Worm (Caenorhabditis elegans) whole organism, L3 larva: Measurements from ENCODE around the gene H20J04.4.

Experiments used
- R02D3.7 ChIP-seq: fragments of 150-350 bp; optimal IDR thresholded peaks from 2 replicates; lab custom pipeline; 2014; ENCODE audit warnings: missing biosample characterization, missing genetic modification characterization
- ZK546.5 ChIP-seq: sonication (generic microtip); optimal IDR thresholded peaks from 2 replicates; lab custom pipeline; 2017; ENCODE audit warnings: missing biosample characterization, missing genetic modification characterization
- aly-2 ChIP-seq: fragments of 150-350 bp; optimal IDR thresholded peaks from 2 replicates; lab custom pipeline; 2014; ENCODE audit warnings: missing biosample characterization, missing genetic modification characterization
- ama-1 ChIP-seq: fragments of 150-350 bp; optimal IDR thresholded peaks from 2 replicates; lab custom pipeline; 2018
- ceh-28 ChIP-seq: fragments of 150-350 bp; optimal IDR thresholded peaks from 2 replicates; lab custom pipeline; 2014; ENCODE audit warnings: missing biosample characterization, missing genetic modification reagents, missing genetic modification characterization
- ceh-82 ChIP-seq: fragments of 150-350 bp; optimal IDR thresholded peaks from 2 replicates; lab custom pipeline; 2014; ENCODE audit warnings: missing biosample characterization, missing genetic modification characterization
- ceh-9 ChIP-seq: sonication (generic microtip); optimal IDR thresholded peaks from 2 replicates; lab custom pipeline; 2018; ENCODE audit warnings: missing biosample characterization, missing genetic modification characterization
- daf-12 ChIP-seq: fragments of 150-350 bp; optimal IDR thresholded peaks from 2 replicates; lab custom pipeline; 2014; ENCODE audit warnings: missing biosample characterization, missing genetic modification reagents, missing genetic modification characterization
- egl-5 ChIP-seq: fragments of 150-350 bp; optimal IDR thresholded peaks from 2 replicates; lab custom pipeline; 2017; ENCODE audit warnings: missing biosample characterization, missing genetic modification reagents, missing genetic modification characterization, inconsistent platforms
- elt-1 ChIP-seq: fragments of 150-350 bp; optimal IDR thresholded peaks from 2 replicates; lab custom pipeline; 2014; ENCODE audit warnings: missing biosample characterization, missing genetic modification characterization
- elt-2 ChIP-seq: sonication (generic microtip); optimal IDR thresholded peaks from 2 replicates; lab custom pipeline; 2016; ENCODE audit warnings: missing genetic modification reagents, mild to moderate bottlenecking, missing genetic modification characterization, missing compliant biosample characterization
- elt-3 ChIP-seq, 3 experiments: fragments of 150-350 bp in 1 of 3; sonication (generic microtip) in 2 of 3; optimal IDR thresholded peaks; 2 replicates in 2 of 3; 4 replicates in 1 of 3; lab custom pipeline; 2014 to 2017; ENCODE audit warnings: missing biosample characterization in 3 of 3, missing genetic modification characterization in 3 of 3
- fkh-10 ChIP-seq: sonication (generic microtip); optimal IDR thresholded peaks from 2 replicates; lab custom pipeline; 2017; ENCODE audit warnings: missing biosample characterization, missing genetic modification reagents, missing genetic modification characterization
- jun-1 ChIP-seq: fragments of 150-350 bp; optimal IDR thresholded peaks from 2 replicates; lab custom pipeline; 2014; ENCODE audit warnings: missing biosample characterization, missing genetic modification reagents, missing genetic modification characterization
- lin-15B ChIP-seq: fragments of 150-350 bp; optimal IDR thresholded peaks from 2 replicates; lab custom pipeline; 2014; ENCODE audit warnings: missing biosample characterization, missing genetic modification characterization
- lin-39 ChIP-seq: fragments of 150-350 bp; optimal IDR thresholded peaks from 2 replicates; lab custom pipeline; 2018; ENCODE audit warnings: missing biosample characterization, missing genetic modification reagents, missing genetic modification characterization
- mdl-1 ChIP-seq: fragments of 150-350 bp; optimal IDR thresholded peaks from 2 replicates; lab custom pipeline; 2014; ENCODE audit warnings: missing biosample characterization, missing genetic modification characterization
- nfya-1 ChIP-seq: sonication (generic microtip); optimal IDR thresholded peaks from 2 replicates; lab custom pipeline; 2017; ENCODE audit warnings: missing genetic modification characterization, mild to moderate bottlenecking, missing compliant biosample characterization, antibody characterized with exemption, moderate library complexity; ENCODE audit not compliant: insufficient read depth
- nhr-11 ChIP-seq: fragments of 150-350 bp; optimal IDR thresholded peaks from 2 replicates; lab custom pipeline; 2014; ENCODE audit warnings: missing biosample characterization, missing genetic modification characterization
- nhr-12 ChIP-seq: fragments of 150-350 bp; optimal IDR thresholded peaks from 2 replicates; lab custom pipeline; 2014; ENCODE audit warnings: missing biosample characterization, missing genetic modification characterization
- nhr-25 ChIP-seq: sonication (generic microtip); optimal IDR thresholded peaks from 2 replicates; lab custom pipeline; 2017; ENCODE audit warnings: missing biosample characterization, missing genetic modification characterization
- nhr-28 ChIP-seq: fragments of 150-350 bp; optimal IDR thresholded peaks from 2 replicates; lab custom pipeline; 2014; ENCODE audit warnings: missing biosample characterization, missing genetic modification characterization
- nhr-67 ChIP-seq: fragments of 150-350 bp; optimal IDR thresholded peaks from 2 replicates; lab custom pipeline; 2014; ENCODE audit warnings: missing biosample characterization, missing genetic modification characterization
- nhr-76 ChIP-seq: fragments of 150-350 bp; sonication (generic microtip); optimal IDR thresholded peaks from 5 replicates; lab custom pipeline; 2014; ENCODE audit warnings: missing biosample characterization, missing genetic modification characterization
- pha-4 ChIP-seq: fragments of 150-350 bp; optimal IDR thresholded peaks from 2 replicates; lab custom pipeline; 2014; ENCODE audit warnings: missing biosample characterization, missing genetic modification reagents, missing genetic modification characterization
- pqm-1 ChIP-seq: fragments of 150-350 bp; optimal IDR thresholded peaks from 2 replicates; lab custom pipeline; 2017; ENCODE audit warnings: missing biosample characterization, missing genetic modification characterization, inconsistent platforms
- sea-2 ChIP-seq: fragments of 150-350 bp; sonication (generic microtip); optimal IDR thresholded peaks from 4 replicates; lab custom pipeline; 2014; ENCODE audit warnings: missing biosample characterization, missing genetic modification reagents, missing genetic modification characterization
- snpc-4 ChIP-seq: fragments of 150-350 bp; optimal IDR thresholded peaks from 2 replicates; lab custom pipeline; 2014; ENCODE audit warnings: missing biosample characterization, missing genetic modification characterization
- tbx-2 ChIP-seq: sonication (generic microtip); optimal IDR thresholded peaks from 2 replicates; lab custom pipeline; 2016; ENCODE audit warnings: mild to moderate bottlenecking, missing genetic modification characterization, missing compliant biosample characterization
- unc-39 ChIP-seq: sonication (generic microtip); optimal IDR thresholded peaks from 4 replicates; lab custom pipeline; 2017; ENCODE audit warnings: missing biosample characterization, missing genetic modification characterization
- zag-1 ChIP-seq: fragments of 150-350 bp; optimal IDR thresholded peaks from 2 replicates; lab custom pipeline; 2014; ENCODE audit warnings: missing biosample characterization, missing genetic modification characterization
- ztf-11 ChIP-seq: fragments of 150-350 bp; optimal IDR thresholded peaks from 2 replicates; lab custom pipeline; 2014; ENCODE audit warnings: missing biosample characterization, missing genetic modification characterization
- ztf-4 ChIP-seq: fragments of 150-350 bp; optimal IDR thresholded peaks from 2 replicates; lab custom pipeline; 2014; ENCODE audit warnings: missing biosample characterization, missing genetic modification characterization

The H20J04.4 gene

DNA sequence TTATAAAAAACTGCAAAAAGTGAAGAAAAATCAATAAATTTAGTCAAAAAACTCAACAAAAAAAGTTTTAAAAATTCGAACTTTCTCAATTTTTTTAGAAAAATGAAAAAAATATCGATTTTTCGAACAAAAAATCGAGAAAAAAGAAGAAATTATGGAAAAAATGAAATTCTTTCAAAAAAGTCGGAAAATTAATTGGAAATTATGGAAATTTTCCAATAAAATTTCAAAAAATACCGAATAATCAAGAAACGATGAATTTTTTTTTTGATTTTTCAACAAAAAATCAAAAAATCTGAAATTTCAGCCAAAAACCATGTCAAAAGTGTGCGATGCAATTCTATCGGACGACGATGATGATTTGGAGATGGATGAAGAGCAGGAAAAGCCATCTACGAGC, at the start of gene H20J04.4:
H20J04.4 (plus strand) TSS at position 301 of the 400 bp plus-strand sequence.
- TF ChIP-seq nhr-12 (tag; lab: Kevin White, UChicago) (no peak), egl-5 (no peak), ztf-11 (tag; lab: Kevin White, UChicago) (no peak), ceh-28 (tag; lab: Kevin White, UChicago) (peak; percentile 10), lin-39 (tag; lab: Kevin White, UChicago) (no peak), nfya-1 (tag; lab: Kevin White, UChicago) (no peak), R02D3.7 (tag; lab: Kevin White, UChicago) (no peak)

DNA sequence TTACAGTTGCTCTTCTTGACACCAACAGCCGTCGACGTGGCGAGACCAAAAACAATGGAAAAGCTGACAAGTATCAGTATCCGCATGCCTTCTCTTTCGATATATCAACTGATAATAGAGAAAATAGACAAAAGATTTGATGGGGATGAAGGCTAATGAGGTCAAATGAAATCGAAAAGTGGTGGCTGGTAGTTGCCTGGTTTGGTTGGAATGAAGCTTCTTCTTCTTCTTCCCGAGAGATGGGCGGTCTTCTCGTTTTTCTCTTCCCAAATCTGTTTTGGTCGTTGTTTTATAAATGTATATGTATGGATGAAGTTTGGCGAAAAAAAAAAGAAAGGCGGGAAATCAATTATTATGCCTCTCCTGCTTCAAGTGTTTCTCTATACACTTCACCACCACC, 47.1 kb upstream of the H20J04.4 start, which contains the start of gene C01F1.5:
C01F1.5 (minus strand) TSS at position 103 of the 400 bp plus-strand sequence.
- TF ChIP-seq zag-1 (no peak), lin-15B (tag; lab: Kevin White, UChicago) (no peak), nhr-76 (tag; lab: Kevin White, UChicago) (no peak), nhr-12 (tag; lab: Kevin White, UChicago) (no peak), nhr-28 (tag; lab: Kevin White, UChicago) (no peak), fkh-10 (no peak), nhr-11 (tag; lab: Kevin White, UChicago) (no peak), ceh-28 (tag; lab: Kevin White, UChicago) (no peak), ZK546.5 (no peak), aly-2 (tag; lab: Kevin White, UChicago) (no peak), ama-1 (no peak)

DNA sequence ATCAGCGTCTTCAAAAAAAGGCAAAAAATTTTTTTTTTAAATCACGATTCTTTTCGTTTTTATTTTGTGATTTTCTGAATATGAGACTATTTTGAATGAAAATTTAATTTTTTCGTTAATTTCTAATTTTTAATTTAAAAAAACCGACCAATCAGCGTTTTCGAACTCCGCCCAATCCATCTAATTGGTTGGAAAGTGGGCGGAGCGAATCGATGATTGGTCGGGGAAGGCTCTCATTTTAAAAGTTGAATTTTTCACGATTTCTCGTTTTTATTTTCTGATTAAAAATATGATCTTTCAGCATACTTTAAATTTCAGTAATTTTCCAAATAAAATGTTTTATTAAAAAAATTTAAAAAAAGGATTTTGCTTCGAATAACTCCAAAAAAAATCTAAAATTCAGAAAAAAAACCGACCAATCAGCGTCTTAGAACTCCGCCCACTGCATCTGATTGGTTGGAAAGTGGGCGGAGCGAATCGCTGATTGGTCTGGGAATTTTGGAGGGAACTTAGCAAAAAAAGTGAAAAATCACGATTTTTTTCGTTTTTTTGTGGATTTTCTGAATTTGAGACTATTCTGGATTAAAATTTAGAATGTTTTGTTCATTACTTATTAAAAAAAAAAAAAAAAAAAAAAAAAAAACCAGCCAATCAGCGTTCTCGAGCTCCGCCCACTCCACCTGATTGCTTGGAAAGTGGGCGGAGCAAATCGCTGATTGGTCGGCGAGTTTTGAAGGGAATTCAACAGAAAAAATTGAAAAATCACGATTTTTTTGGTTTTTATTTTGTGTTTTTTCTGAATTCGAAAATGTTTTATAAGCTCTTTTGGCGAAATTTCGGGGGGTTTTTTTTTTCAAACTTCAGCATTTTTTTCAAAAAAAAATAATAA, 44.3 kb upstream of the H20J04.4 start:
- no peak for TF ChIP-seq aly-2 (tag; lab: Kevin White, UChicago)
- no peak for TF ChIP-seq unc-39 (tag; lab: Kevin White, UChicago)
- peak; percentile 88 for TF ChIP-seq nfya-1 (tag; lab: Kevin White, UChicago)
- TF ChIP-seq zag-1 = no peak
- TF ChIP-seq pqm-1 (tag; lab: Kevin White, UChicago) = no peak
- no peak for TF ChIP-seq jun-1
- TF ChIP-seq, all 47 proteins: peak for 1

DNA sequence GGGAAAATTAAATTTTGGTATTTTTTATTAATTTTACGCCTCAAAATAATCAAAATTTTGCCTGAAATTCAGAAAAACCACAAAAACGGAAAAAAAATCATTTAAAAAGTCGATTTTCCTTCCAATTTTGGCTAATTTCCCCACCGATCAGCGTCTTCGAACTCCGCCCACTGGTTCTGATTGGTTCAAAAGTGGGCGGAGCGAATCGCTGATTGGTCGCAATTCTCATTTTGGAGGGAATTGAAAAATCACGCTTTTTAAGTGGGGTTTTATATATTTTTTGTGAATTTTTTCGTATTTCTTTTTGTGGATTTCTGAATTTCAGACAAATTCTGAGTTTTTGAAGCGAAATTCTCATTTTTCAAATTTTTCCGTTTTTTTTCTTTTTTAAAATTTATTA, 41.9 kb upstream of the H20J04.4 start:
- no peak for TF ChIP-seq snpc-4 (tag; lab: Kevin White, UChicago)
- peak; percentile 89 for TF ChIP-seq nfya-1 (tag; lab: Kevin White, UChicago)

DNA sequence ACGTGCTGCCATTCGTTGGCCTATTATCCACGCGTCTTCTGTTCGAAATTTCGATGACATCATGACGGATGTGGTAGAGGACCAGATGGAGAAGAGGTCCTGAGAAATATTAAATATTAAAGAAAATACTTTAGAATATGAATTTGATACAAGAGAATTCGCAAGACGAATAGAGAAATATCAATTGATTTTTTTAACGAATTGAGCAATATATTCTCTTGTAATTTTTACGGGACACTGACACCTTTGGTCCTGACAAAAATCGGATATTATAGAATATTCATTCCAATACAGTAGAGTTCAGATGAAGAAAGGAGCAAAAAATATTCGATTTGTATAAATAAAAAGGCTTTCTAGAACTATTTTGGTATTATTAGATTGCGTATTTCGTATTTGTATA, 40.7 kb upstream of the H20J04.4 start, which contains the start of gene C01F1.6:
C01F1.6 (minus strand) TSS at position 101 of the 400 bp plus-strand sequence.
- no peak for TF ChIP-seq ama-1
- TF ChIP-seq nhr-12 (tag; lab: Kevin White, UChicago) = no peak
- TF ChIP-seq mdl-1 = no peak
- no peak for TF ChIP-seq lin-15B (tag; lab: Kevin White, UChicago)
- TF ChIP-seq sea-2 (GFP tag; lab: Kevin White, UChicago) = no peak
- TF ChIP-seq R02D3.7 (tag; lab: Kevin White, UChicago) = no peak
- TF ChIP-seq ceh-9 (tag; lab: Kevin White, UChicago) = no peak
- no peak for TF ChIP-seq ceh-28 (tag; lab: Kevin White, UChicago)
- no peak for TF ChIP-seq nhr-25 (tag; lab: Kevin White, UChicago)
- TF ChIP-seq jun-1 = no peak
- no peak for TF ChIP-seq elt-3 (tag; optimal IDR thresholded peaks at IDR 0.05; lab: Kevin White, UChicago)
- no peak for TF ChIP-seq ceh-82 (tag; lab: Kevin White, UChicago)
- no peak for TF ChIP-seq ztf-4 (tag; lab: Kevin White, UChicago)
- no peak for TF ChIP-seq tbx-2 (tag; lab: Kevin White, UChicago)

DNA sequence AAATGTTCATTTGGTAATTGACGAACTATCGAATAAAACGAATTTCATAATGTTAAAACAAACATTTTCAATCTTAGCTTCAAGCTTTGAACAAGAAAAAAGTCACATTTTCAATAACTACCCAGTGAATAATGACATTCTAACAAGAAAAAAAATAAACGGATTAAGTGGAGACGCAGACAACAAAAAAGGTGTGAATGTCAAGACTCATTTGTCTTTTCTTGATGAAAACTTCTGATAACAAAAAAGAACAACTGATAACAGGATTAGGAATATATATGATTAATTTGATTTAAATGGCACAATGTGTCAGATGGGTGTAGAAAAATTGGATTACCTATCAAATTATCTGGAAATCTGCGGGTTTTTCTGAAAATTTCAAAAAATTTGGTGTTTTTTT, 40.2 kb upstream of the H20J04.4 start:
- TF ChIP-seq elt-2 (tag; lab: Kevin White, UChicago) = peak; percentile 48
- no peak for TF ChIP-seq aly-2 (tag; lab: Kevin White, UChicago)
- no peak for TF ChIP-seq fkh-10
- TF ChIP-seq jun-1 = no peak
- TF ChIP-seq nhr-12 (tag; lab: Kevin White, UChicago) = no peak
- TF ChIP-seq nhr-76 (tag; lab: Kevin White, UChicago) = no peak
- TF ChIP-seq nhr-67 (tag; lab: Kevin White, UChicago) = no peak
- TF ChIP-seq pqm-1 (tag; lab: Kevin White, UChicago) = peak; percentile 43
- no peak for TF ChIP-seq pha-4 (tag; lab: Kevin White, UChicago)
- no peak for TF ChIP-seq elt-3 (tag; optimal IDR thresholded peaks at IDR 0.05; lab: Kevin White, UChicago)
- no peak for TF ChIP-seq daf-12 (tag; lab: Kevin White, UChicago)
- peak; percentile 24 for TF ChIP-seq elt-1 (tag; lab: Kevin White, UChicago)
- no peak for TF ChIP-seq nhr-25 (tag; lab: Kevin White, UChicago)
